Worm (Caenorhabditis elegans) whole organism, young adult: ENCODE measurements around the gene F14H12.7.

ENCODE experiments used
- Y79H2A.3 ChIP-seq: fragments of 200-800 bp; sonication (Bioruptor generic); conservative IDR thresholded peaks from 2 replicates; pipeline ENCODE4 v1.3.6; 2022; ENCODE audit warnings: missing genetic modification reagents, missing genetic modification characterization, missing compliant biosample characterization
- cebp-2 ChIP-seq: fragments of 200-800 bp; sonication (Bioruptor generic); IDR thresholded peaks from 2 replicates; pipeline ENCODE4 v1.3.6; 2022; ENCODE audit warnings: missing genetic modification characterization, missing compliant biosample characterization
- repo-1 ChIP-seq: sonication (generic microtip); optimal IDR thresholded peaks from 2 replicates; lab custom pipeline; 2017; ENCODE audit warnings: mild to moderate bottlenecking, missing genetic modification characterization, missing compliant biosample characterization
- snpc-4 ChIP-seq, 5 experiments: fragments of 150-350 bp in 1 of 5; sonication (generic microtip) in 4 of 5; optimal IDR thresholded peaks; 2 replicates each; lab custom pipeline; 2014 to 2018; ENCODE audit warnings: missing genetic modification characterization in 5 of 5, missing biosample characterization in 3 of 5, antibody characterized with exemption in 2 of 5, mild to moderate bottlenecking in 2 of 5, missing compliant biosample characterization in 2 of 5, missing genotype in 2 of 5, moderate library complexity in 2 of 5, missing genetic modification reagents in 1 of 5

ce11 chrX:4395073-4395850 lies 32.8 kb upstream of the F14H12.7 start:
- TF ChIP-seq repo-1, result no peak
- no peak for TF ChIP-seq cebp-2 (GFP tag; lab: Robert Waterston, UW)
- TF ChIP-seq snpc-4 (GFP tag; optimal IDR thresholded peaks at IDR 0.05; lab: Kevin White, UChicago), result no peak
- TF ChIP-seq snpc-4 (tag; optimal IDR thresholded peaks at IDR 0.05; lab: Kevin White, UChicago), result no peak
- TF ChIP-seq Y79H2A.3, result no peak
